Worm (Caenorhabditis elegans) whole organism, L2 larva: ENCODE results near the gene C49F8.3.

Source experiments
- C34F6.9 ChIP-seq: fragments of 150-350 bp; optimal IDR thresholded peaks from 2 replicates; lab custom pipeline; 2014; ENCODE audit warnings: missing biosample characterization, missing genetic modification characterization
- R02D3.7 ChIP-seq: fragments of 150-350 bp; optimal IDR thresholded peaks from 2 replicates; lab custom pipeline; 2014; ENCODE audit warnings: missing biosample characterization, missing genetic modification characterization
- aly-2 ChIP-seq: fragments of 150-350 bp; optimal IDR thresholded peaks from 2 replicates; lab custom pipeline; 2014; ENCODE audit warnings: missing biosample characterization, missing genetic modification characterization
- elt-1 ChIP-seq: fragments of 150-350 bp; optimal IDR thresholded peaks from 2 replicates; lab custom pipeline; 2014; ENCODE audit warnings: missing biosample characterization, missing genetic modification characterization
- mab-5 ChIP-seq: fragments of 150-350 bp; optimal IDR thresholded peaks from 2 replicates; lab custom pipeline; 2014; ENCODE audit warnings: missing biosample characterization, missing genetic modification characterization
- mdl-1 ChIP-seq, 2 experiments: fragments of 150-350 bp in 1 of 2; sonication (generic microtip) in 1 of 2; optimal IDR thresholded peaks; 2 replicates each; lab custom pipeline; 2017; ENCODE audit warnings: missing biosample characterization in 2 of 2, missing genetic modification characterization in 2 of 2
- nhr-129 ChIP-seq: fragments of 150-350 bp; optimal IDR thresholded peaks from 2 replicates; lab custom pipeline; 2014; ENCODE audit warnings: missing biosample characterization, missing genetic modification characterization
- nhr-25 ChIP-seq: fragments of 150-350 bp; sonication (generic microtip); optimal IDR thresholded peaks from 3 replicates; lab custom pipeline; 2014; ENCODE audit warnings: missing biosample characterization, missing genetic modification characterization
- nhr-77 ChIP-seq: fragments of 150-350 bp; optimal IDR thresholded peaks from 2 replicates; lab custom pipeline; 2014; ENCODE audit warnings: missing biosample characterization, missing genetic modification characterization
- sem-4 ChIP-seq: fragments of 150-350 bp; optimal IDR thresholded peaks from 2 replicates; lab custom pipeline; 2014; ENCODE audit warnings: missing biosample characterization, missing genetic modification reagents, missing genetic modification characterization
- unc-62 ChIP-seq: fragments of 150-350 bp; optimal IDR thresholded peaks from 2 replicates; lab custom pipeline; 2014; ENCODE audit warnings: missing biosample characterization, missing genetic modification reagents, missing genetic modification characterization

The C49F8.3 gene

ce11 chrX:13337000-13337399 is 50.3 kb downstream of the C49F8.3 start:
- no peak for TF ChIP-seq unc-62
- no peak for TF ChIP-seq nhr-25
- TF ChIP-seq elt-1 = no peak
- TF ChIP-seq R02D3.7 = no peak
- TF ChIP-seq sem-4 (tag; lab: Kevin White, UChicago) = peak; percentile 18
- TF ChIP-seq C34F6.9 (tag; lab: Kevin White, UChicago) = peak; percentile 15
- TF ChIP-seq nhr-129 (tag; lab: Kevin White, UChicago) = peak; percentile 66
- TF ChIP-seq mdl-1 (tag; optimal IDR thresholded peaks at IDR 0.05; lab: Kevin White, UChicago) = peak in 1 of 2 experiments; percentile 15
- no peak for TF ChIP-seq nhr-77 (tag; lab: Kevin White, UChicago)
- peak; percentile 32 for TF ChIP-seq mab-5 (tag; lab: Kevin White, UChicago)
- no peak for TF ChIP-seq aly-2 (tag; lab: Kevin White, UChicago)
